Worm (Caenorhabditis elegans) whole organism, mixed stage, embryonic: ENCODE results near the gene srh-16.

ENCODE experiments used
- M03D4.4 ChIP-seq: sonication (generic microtip); optimal IDR thresholded peaks from 2 replicates; lab custom pipeline; 2017; ENCODE audit warnings: mild to moderate bottlenecking, missing genetic modification characterization, missing compliant biosample characterization
- bed-3 ChIP-seq: fragments of 200-800 bp; sonication (Bioruptor generic); optimal IDR thresholded peaks from 3 replicates; lab custom pipeline; 2018; ENCODE audit warnings: mild to moderate bottlenecking, missing genetic modification characterization, moderate library complexity, missing compliant biosample characterization
- blmp-1 ChIP-seq: fragments of 150-350 bp; optimal IDR thresholded peaks from 2 replicates; lab custom pipeline; 2014; ENCODE audit warnings: missing biosample characterization, missing genetic modification characterization
- ceh-39 ChIP-seq: fragments of 150-350 bp; optimal IDR thresholded peaks from 2 replicates; lab custom pipeline; 2014; ENCODE audit warnings: missing biosample characterization, missing genetic modification characterization
- ceh-83 ChIP-seq: fragments of 200-800 bp; sonication (Bioruptor generic); optimal IDR thresholded peaks from 2 replicates; lab custom pipeline; 2018; ENCODE audit warnings: mild to moderate bottlenecking, missing genetic modification characterization, missing compliant biosample characterization
- cnd-1 ChIP-seq: fragments of 200-800 bp; sonication (Bioruptor generic); optimal IDR thresholded peaks from 2 replicates; lab custom pipeline; 2018; ENCODE audit warnings: mild to moderate bottlenecking, missing genetic modification characterization, missing compliant biosample characterization
- drap-1 ChIP-seq: fragments of 200-800 bp; sonication (Bioruptor generic); optimal IDR thresholded peaks from 3 replicates; lab custom pipeline; 2018; ENCODE audit warnings: mild to moderate bottlenecking, missing genetic modification characterization, missing compliant biosample characterization
- elt-1 ChIP-seq: sonication (generic microtip); optimal IDR thresholded peaks from 2 replicates; lab custom pipeline; 2017; ENCODE audit warnings: missing genetic modification characterization, mild to moderate bottlenecking, missing compliant biosample characterization, antibody characterized with exemption, moderate library complexity, borderline replicate concordance; ENCODE audit not compliant: insufficient read depth
- elt-3 ChIP-seq: fragments of 150-350 bp; optimal IDR thresholded peaks from 2 replicates; lab custom pipeline; 2014; ENCODE audit warnings: missing biosample characterization, missing genetic modification characterization
- flh-1 ChIP-seq: fragments of 200-800 bp; sonication (Bioruptor generic); optimal IDR thresholded peaks from 2 replicates; lab custom pipeline; 2018; ENCODE audit warnings: mild to moderate bottlenecking, missing genetic modification characterization, moderate library complexity, missing compliant biosample characterization
- ham-2 ChIP-seq: fragments of 200-800 bp; sonication (Bioruptor generic); optimal IDR thresholded peaks from 2 replicates; lab custom pipeline; 2018; ENCODE audit warnings: mild to moderate bottlenecking, missing genetic modification characterization, missing compliant biosample characterization
- hlh-1 ChIP-seq: fragments of 150-350 bp; optimal IDR thresholded peaks from 2 replicates; lab custom pipeline; 2014; ENCODE audit warnings: missing biosample characterization, missing genetic modification reagents, missing genetic modification characterization
- lin-13 ChIP-seq: fragments of 150-350 bp; optimal IDR thresholded peaks from 2 replicates; lab custom pipeline; 2014; ENCODE audit warnings: missing biosample characterization, missing genetic modification characterization
- lsy-2 ChIP-seq: fragments of 150-350 bp; optimal IDR thresholded peaks from 2 replicates; lab custom pipeline; 2014; ENCODE audit warnings: missing biosample characterization, missing genetic modification characterization
- mab-5 ChIP-seq: fragments of 150-350 bp; optimal IDR thresholded peaks from 2 replicates; lab custom pipeline; 2014; ENCODE audit warnings: missing biosample characterization, missing genetic modification characterization
- mep-1 ChIP-seq: fragments of 150-350 bp; optimal IDR thresholded peaks from 2 replicates; lab custom pipeline; 2017; ENCODE audit warnings: missing biosample characterization, missing genetic modification reagents, missing genetic modification characterization, inconsistent platforms
- mls-2 ChIP-seq: sonication (generic microtip); optimal IDR thresholded peaks from 2 replicates; lab custom pipeline; 2016; ENCODE audit warnings: mild to moderate bottlenecking, missing genetic modification characterization, moderate library complexity, missing compliant biosample characterization
- nhr-12 ChIP-seq: fragments of 150-350 bp; optimal IDR thresholded peaks from 2 replicates; lab custom pipeline; 2014; ENCODE audit warnings: missing biosample characterization, missing genetic modification characterization
- nhr-2 ChIP-seq: fragments of 150-350 bp; optimal IDR thresholded peaks from 2 replicates; lab custom pipeline; 2014; ENCODE audit warnings: missing biosample characterization, missing genetic modification characterization
- nhr-28 ChIP-seq: fragments of 150-350 bp; optimal IDR thresholded peaks from 2 replicates; lab custom pipeline; 2014; ENCODE audit warnings: missing biosample characterization, missing genetic modification characterization
- nhr-76 ChIP-seq: sonication (generic microtip); optimal IDR thresholded peaks from 2 replicates; lab custom pipeline; 2017; ENCODE audit warnings: missing biosample characterization, missing genetic modification characterization
- pha-4 ChIP-seq: fragments of 150-350 bp; optimal IDR thresholded peaks from 2 replicates; lab custom pipeline; 2018; ENCODE audit warnings: missing biosample characterization, missing genetic modification reagents, missing genetic modification characterization
- sem-2 ChIP-seq: fragments of 200-800 bp; sonication (Bioruptor generic); optimal IDR thresholded peaks from 2 replicates; lab custom pipeline; 2018; ENCODE audit warnings: mild to moderate bottlenecking, missing genetic modification characterization, missing compliant biosample characterization
- snpc-4 ChIP-seq: fragments of 150-350 bp; optimal IDR thresholded peaks from 2 replicates; lab custom pipeline; 2014; ENCODE audit warnings: missing biosample characterization, missing genetic modification characterization
- sptf-1 ChIP-seq: sonication (generic microtip); optimal IDR thresholded peaks from 2 replicates; lab custom pipeline; 2017; ENCODE audit warnings: mild to moderate bottlenecking, missing genetic modification characterization, moderate library complexity, missing compliant biosample characterization
- tbx-8 ChIP-seq: fragments of 200-800 bp; sonication (Bioruptor generic); optimal IDR thresholded peaks from 2 replicates; lab custom pipeline; 2018; ENCODE audit warnings: mild to moderate bottlenecking, missing genetic modification characterization, moderate library complexity, missing compliant biosample characterization
- unc-120 ChIP-seq: sonication (generic microtip); optimal IDR thresholded peaks from 2 replicates; lab custom pipeline; 2017; ENCODE audit warnings: missing genetic modification characterization, missing compliant biosample characterization; ENCODE audit not compliant: poor library complexity, severe bottlenecking
- unc-39 ChIP-seq: fragments of 150-350 bp; optimal IDR thresholded peaks from 2 replicates; lab custom pipeline; 2014; ENCODE audit warnings: missing biosample characterization, missing genetic modification characterization
- unc-62 ChIP-seq: fragments of 150-350 bp; optimal IDR thresholded peaks from 2 replicates; lab custom pipeline; 2014; ENCODE audit warnings: missing biosample characterization, missing genetic modification reagents, missing genetic modification characterization
- zip-8 ChIP-seq: fragments of 150-350 bp; optimal IDR thresholded peaks from 2 replicates; lab custom pipeline; 2014; ENCODE audit warnings: missing biosample characterization, missing genetic modification characterization

The srh-16 gene

ce11 chrV:12258922-12259321 lies 32.7 kb upstream of the srh-16 start, which contains the start of gene ugt-56:
Gene ugt-56, plus strand, starts transcription at chrV:12258982.
- TF ChIP-seq hlh-1 (tag; lab: Kevin White, UChicago) (no peak), nhr-28 (no peak), ceh-83 (GFP tag; lab: Kevin White, UChicago) (no peak), blmp-1 (tag; lab: Kevin White, UChicago) (no peak), ham-2 (GFP tag; lab: Kevin White, UChicago) (no peak), drap-1 (GFP tag; lab: Kevin White, UChicago) (no peak), zip-8 (tag; lab: Kevin White, UChicago) (no peak), unc-62 (GFP tag; lab: Kevin White, UChicago) (no peak), tbx-8 (GFP tag; lab: Kevin White, UChicago) (no peak), unc-39 (tag; lab: Kevin White, UChicago) (no peak), pha-4 (tag; lab: Kevin White, UChicago) (no peak), elt-3 (tag; lab: Kevin White, UChicago) (no peak), mab-5 (tag; lab: Kevin White, UChicago) (no peak), sptf-1 (tag; lab: Kevin White, UChicago) (no peak), ceh-39 (tag; lab: Kevin White, UChicago) (no peak), unc-120 (tag; lab: Kevin White, UChicago) (no peak), sem-2 (GFP tag; lab: Kevin White, UChicago) (no peak), mls-2 (tag; lab: Kevin White, UChicago) (no peak), nhr-2 (tag; lab: Kevin White, UChicago) (no peak), M03D4.4 (no peak)

- TF ChIP-seq zip-8 (tag; lab: Kevin White, UChicago) (no peak), nhr-12 (no peak), ceh-83 (GFP tag; lab: Kevin White, UChicago) (no peak), lin-13 (tag; lab: Kevin White, UChicago) (no peak)
Measured at ce11 chrV:12261377-12261776, 30.3 kb upstream of the srh-16 start, which contains the start of gene tbb-6. Gene tbb-6, plus strand, starts transcription at chrV:12261531.

- no peak for TF ChIP-seq elt-1
- TF ChIP-seq ham-2 (GFP tag; lab: Kevin White, UChicago): no peak
- no peak for TF ChIP-seq M03D4.4
- TF ChIP-seq sem-2 (GFP tag; lab: Kevin White, UChicago): no peak
- TF ChIP-seq flh-1 (GFP tag; lab: Kevin White, UChicago): no peak
- no peak for TF ChIP-seq mab-5 (tag; lab: Kevin White, UChicago)
Measured at ce11 chrV:12263723-12264122, 27.9 kb upstream of the srh-16 start, which contains the start of gene ssp-35. Gene ssp-35, minus strand, starts transcription at chrV:12263823.

- no peak for TF ChIP-seq nhr-28
- no peak for TF ChIP-seq cnd-1 (tag; lab: Kevin White, UChicago)
- no peak for TF ChIP-seq blmp-1 (tag; lab: Kevin White, UChicago)
- no peak for TF ChIP-seq tbx-8 (GFP tag; lab: Kevin White, UChicago)
- no peak for TF ChIP-seq mls-2 (tag; lab: Kevin White, UChicago)
- no peak for TF ChIP-seq ceh-39 (tag; lab: Kevin White, UChicago)
- no peak for TF ChIP-seq nhr-76
- TF ChIP-seq snpc-4 (tag; lab: Kevin White, UChicago): no peak
- no peak for TF ChIP-seq nhr-12
- TF ChIP-seq mep-1: no peak
- no peak for TF ChIP-seq ceh-83 (GFP tag; lab: Kevin White, UChicago)
- TF ChIP-seq ham-2 (GFP tag; lab: Kevin White, UChicago): no peak
- no peak for TF ChIP-seq sem-2 (GFP tag; lab: Kevin White, UChicago)
- TF ChIP-seq elt-3 (tag; lab: Kevin White, UChicago): no peak
- TF ChIP-seq drap-1 (GFP tag; lab: Kevin White, UChicago): no peak
- no peak for TF ChIP-seq zip-8 (tag; lab: Kevin White, UChicago)
- no peak for TF ChIP-seq elt-1
Measured at ce11 chrV:12269272-12269767, 22.3 kb upstream of the srh-16 start, which contains the start of gene twk-24. Gene twk-24, minus strand, starts transcription at chrV:12269322.

- no peak for TF ChIP-seq flh-1 (GFP tag; lab: Kevin White, UChicago)
- no peak for TF ChIP-seq mab-5 (tag; lab: Kevin White, UChicago)
- no peak for TF ChIP-seq lsy-2 (tag; lab: Kevin White, UChicago)
- no peak for TF ChIP-seq sem-2 (GFP tag; lab: Kevin White, UChicago)
- TF ChIP-seq snpc-4 (tag; lab: Kevin White, UChicago): no peak
- TF ChIP-seq bed-3: no peak
- TF ChIP-seq nhr-76: no peak
- TF ChIP-seq drap-1 (GFP tag; lab: Kevin White, UChicago): no peak
- TF ChIP-seq ham-2 (GFP tag; lab: Kevin White, UChicago): no peak
- TF ChIP-seq M03D4.4: no peak
- TF ChIP-seq nhr-2 (tag; lab: Kevin White, UChicago): no peak
Measured at ce11 chrV:12271495-12271894, 20.2 kb upstream of the srh-16 start, which contains the start of the genes tsfm-1 and capg-2. Gene tsfm-1, minus strand, starts transcription at chrV:12271551. Gene capg-2, plus strand, starts transcription at chrV:12271873.
